Worm (Caenorhabditis elegans) whole organism, L1 larva: ENCODE measurements around the gene F59G1.4.

Source experiments
- F16B12.6 ChIP-seq: fragments of 150-350 bp; optimal IDR thresholded peaks from 2 replicates; lab custom pipeline; 2014; ENCODE audit warnings: missing biosample characterization, missing genetic modification characterization
- Y116A8C.19 ChIP-seq: sonication (generic microtip); optimal IDR thresholded peaks from 2 replicates; lab custom pipeline; 2016; ENCODE audit warnings: missing compliant biosample characterization, missing genetic modification characterization, borderline replicate concordance
- ceh-8 ChIP-seq: fragments of 200-800 bp; sonication (Bioruptor generic); optimal IDR thresholded peaks from 2 replicates; lab custom pipeline; 2018; ENCODE audit warnings: mild to moderate bottlenecking, missing genetic modification characterization, moderate library complexity, missing compliant biosample characterization
- ceh-82 ChIP-seq, 3 experiments: fragments of 150-350 bp in 1 of 3; sonication (generic microtip) in 2 of 3; optimal IDR thresholded peaks; 2 replicates each; lab custom pipeline; 2014 to 2017; ENCODE audit warnings: missing biosample characterization in 3 of 3, missing genetic modification characterization in 3 of 3
- dsc-1 ChIP-seq: sonication (generic microtip); optimal IDR thresholded peaks from 2 replicates; lab custom pipeline; 2016; ENCODE audit warnings: mild to moderate bottlenecking, missing genetic modification characterization, missing compliant biosample characterization
- egl-13 ChIP-seq: sonication (generic microtip); optimal IDR thresholded peaks from 2 replicates; lab custom pipeline; 2016; ENCODE audit warnings: missing genotype, missing genetic modification reagents, missing genetic modification characterization, missing compliant biosample characterization
- fkh-8 ChIP-seq: sonication (generic microtip); optimal IDR thresholded peaks from 2 replicates; lab custom pipeline; 2016; ENCODE audit warnings: mild to moderate bottlenecking, missing genetic modification characterization, missing compliant biosample characterization
- lin-14 ChIP-seq: fragments of 200-800 bp; sonication (Bioruptor generic); optimal IDR thresholded peaks from 2 replicates; lab custom pipeline; 2018; ENCODE audit warnings: mild to moderate bottlenecking, missing genetic modification characterization, moderate library complexity, missing compliant biosample characterization
- lir-3 ChIP-seq: sonication (generic microtip); optimal IDR thresholded peaks from 2 replicates; lab custom pipeline; 2016; ENCODE audit warnings: mild to moderate bottlenecking, missing genetic modification characterization, moderate library complexity, missing compliant biosample characterization; ENCODE audit not compliant: poor library complexity
- lsy-2 ChIP-seq, 2 experiments: fragments of 150-350 bp; optimal IDR thresholded peaks; 2 replicates each; lab custom pipeline; 2014; ENCODE audit warnings: missing biosample characterization in 2 of 2, missing genetic modification characterization in 2 of 2
- nhr-12 ChIP-seq: sonication (generic microtip); optimal IDR thresholded peaks from 2 replicates; lab custom pipeline; 2017; ENCODE audit warnings: missing biosample characterization, missing genetic modification characterization
- nhr-19 ChIP-seq: fragments of 200-800 bp; sonication (Bioruptor generic); conservative IDR thresholded peaks from 2 replicates; pipeline ENCODE4 v1.3.6; 2022; ENCODE audit warnings: missing genetic modification characterization, missing compliant biosample characterization
- nhr-47 ChIP-seq: sonication (generic microtip); optimal IDR thresholded peaks from 2 replicates; lab custom pipeline; 2016; ENCODE audit warnings: mild to moderate bottlenecking, missing genetic modification characterization, moderate library complexity, missing compliant biosample characterization
- nhr-71 ChIP-seq: sonication (generic microtip); optimal IDR thresholded peaks from 2 replicates; lab custom pipeline; 2016; ENCODE audit warnings: mild to moderate bottlenecking, missing genetic modification characterization, moderate library complexity, missing compliant biosample characterization
- sup-37 ChIP-seq: fragments of 200-800 bp; sonication (Bioruptor generic); optimal IDR thresholded peaks from 2 replicates; lab custom pipeline; 2018; ENCODE audit warnings: mild to moderate bottlenecking, missing genetic modification characterization, missing compliant biosample characterization
- swsn-7 ChIP-seq: sonication (generic microtip); optimal IDR thresholded peaks from 2 replicates; lab custom pipeline; 2016; ENCODE audit warnings: missing genetic modification characterization, missing compliant biosample characterization
- unc-86 ChIP-seq: sonication (generic microtip); optimal IDR thresholded peaks from 2 replicates; lab custom pipeline; 2016; ENCODE audit warnings: missing genetic modification characterization, missing compliant biosample characterization

The F59G1.4 gene

ce11 chrII:5951745-5952144 lies 55.8 kb downstream of the F59G1.4 start:
- TF ChIP-seq egl-13 (tag; lab: Kevin White, UChicago) (peak; percentile 22), lir-3 (tag; lab: Kevin White, UChicago) (no peak), ceh-82 (tag; optimal IDR thresholded peaks at IDR 0.05; lab: Kevin White, UChicago) (no peak), nhr-71 (tag; lab: Kevin White, UChicago) (peak; percentile 6), F16B12.6 (no peak), sup-37 (no peak), dsc-1 (peak; percentile 20)
- TF ChIP-seq, all 84 proteins: peak for 3

- TF ChIP-seq unc-86 (tag; lab: Kevin White, UChicago): peak; percentile 28
- no peak for TF ChIP-seq Y116A8C.19 (tag; lab: Kevin White, UChicago)
- peak; percentile 28 for TF ChIP-seq ceh-8 (GFP tag; lab: Kevin White, UChicago)
- peak; percentile 73 for TF ChIP-seq dsc-1
- TF ChIP-seq nhr-47: peak; percentile 57
- peak; percentile 38 for TF ChIP-seq fkh-8 (tag; lab: Kevin White, UChicago)
- no peak for TF ChIP-seq nhr-19 (GFP tag; lab: Robert Waterston, UW)
- TF ChIP-seq lin-14: peak; percentile 64
- TF ChIP-seq lsy-2 (tag; optimal IDR thresholded peaks at IDR 0.05; lab: Kevin White, UChicago): peak in 1 of 2 experiments; percentile 27
- TF ChIP-seq swsn-7: peak; percentile 11
- TF ChIP-seq nhr-12 (tag; lab: Kevin White, UChicago): no peak
Observed at ce11 chrII:5952214-5952613, 56.2 kb downstream of the F59G1.4 start.
